Worm (Caenorhabditis elegans) whole organism, L1 larva: ENCODE results near the gene szy-20.

Experiments
- C16A3.4 ChIP-seq: fragments of 150-350 bp; optimal IDR thresholded peaks from 2 replicates; lab custom pipeline; 2014; ENCODE audit warnings: missing biosample characterization, missing genetic modification characterization
- F16B12.6 ChIP-seq: fragments of 150-350 bp; optimal IDR thresholded peaks from 2 replicates; lab custom pipeline; 2014; ENCODE audit warnings: missing biosample characterization, missing genetic modification characterization
- Y116A8C.19 ChIP-seq: sonication (generic microtip); optimal IDR thresholded peaks from 2 replicates; lab custom pipeline; 2016; ENCODE audit warnings: missing compliant biosample characterization, missing genetic modification characterization, borderline replicate concordance
- aha-1 ChIP-seq: fragments of 150-350 bp; optimal IDR thresholded peaks from 2 replicates; lab custom pipeline; 2014; ENCODE audit warnings: missing biosample characterization, missing genetic modification characterization
- alr-1 ChIP-seq: fragments of 200-800 bp; sonication (Bioruptor generic); optimal IDR thresholded peaks from 2 replicates; lab custom pipeline; 2018; ENCODE audit warnings: borderline replicate concordance, mild to moderate bottlenecking, missing genetic modification characterization, missing compliant biosample characterization
- aly-2 ChIP-seq: fragments of 150-350 bp; optimal IDR thresholded peaks from 2 replicates; lab custom pipeline; 2014; ENCODE audit warnings: missing biosample characterization, missing genetic modification characterization
- ama-1 ChIP-seq: fragments of 150-350 bp; optimal IDR thresholded peaks from 2 replicates; lab custom pipeline; 2014
- blmp-1 ChIP-seq: fragments of 150-350 bp; optimal IDR thresholded peaks from 2 replicates; lab custom pipeline; 2014; ENCODE audit warnings: missing biosample characterization, missing genetic modification characterization
- ceh-88 ChIP-seq: fragments of 200-800 bp; sonication (Bioruptor generic); IDR thresholded peaks from 2 replicates; pipeline ENCODE4 v1.3.6; 2022; ENCODE audit warnings: missing genetic modification characterization, missing compliant biosample characterization
- ces-1 ChIP-seq: fragments of 150-350 bp; optimal IDR thresholded peaks from 2 replicates; lab custom pipeline; 2014; ENCODE audit warnings: missing biosample characterization, missing genetic modification reagents, missing genetic modification characterization
- dsc-1 ChIP-seq: sonication (generic microtip); optimal IDR thresholded peaks from 2 replicates; lab custom pipeline; 2016; ENCODE audit warnings: mild to moderate bottlenecking, missing genetic modification characterization, missing compliant biosample characterization
- efl-1 ChIP-seq, 4 experiments: fragments of 150-350 bp; optimal IDR thresholded peaks in 3 of 4; peaks in 1 of 4; 1 replicate in 1 of 4; 2 replicates in 3 of 4; lab custom pipeline; 2014; ENCODE audit warnings: missing biosample characterization in 2 of 4, missing genetic modification characterization in 2 of 4, missing genetic modification reagents in 2 of 4
- efl-3 ChIP-seq: fragments of 200-800 bp; sonication (Bioruptor generic); optimal IDR thresholded peaks from 2 replicates; lab custom pipeline; 2018; ENCODE audit warnings: mild to moderate bottlenecking, missing genetic modification characterization, missing compliant biosample characterization
- egl-13 ChIP-seq: sonication (generic microtip); optimal IDR thresholded peaks from 2 replicates; lab custom pipeline; 2016; ENCODE audit warnings: missing genotype, missing genetic modification reagents, missing genetic modification characterization, missing compliant biosample characterization
- egl-27 ChIP-seq, 2 experiments: fragments of 150-350 bp in 1 of 2; sonication (generic microtip); optimal IDR thresholded peaks; 3 replicates each; lab custom pipeline; 2017 to 2018; ENCODE audit warnings: missing biosample characterization in 2 of 2, missing genetic modification characterization in 2 of 2, missing genetic modification reagents in 2 of 2
- elt-2 ChIP-seq: sonication (generic microtip); optimal IDR thresholded peaks from 2 replicates; lab custom pipeline; 2016; ENCODE audit warnings: missing genetic modification characterization, mild to moderate bottlenecking, inconsistent platforms, missing compliant biosample characterization, missing genetic modification reagents
- fkh-10 ChIP-seq: sonication (generic microtip); optimal IDR thresholded peaks from 2 replicates; lab custom pipeline; 2017; ENCODE audit warnings: missing biosample characterization, missing genetic modification reagents, missing genetic modification characterization
- fkh-4 ChIP-seq: sonication (generic microtip); optimal IDR thresholded peaks from 2 replicates; lab custom pipeline; 2016; ENCODE audit warnings: missing compliant biosample characterization, missing genetic modification characterization, borderline replicate concordance
- fkh-8 ChIP-seq: sonication (generic microtip); optimal IDR thresholded peaks from 2 replicates; lab custom pipeline; 2016; ENCODE audit warnings: mild to moderate bottlenecking, missing genetic modification characterization, missing compliant biosample characterization
- hlh-17 ChIP-seq: fragments of 200-800 bp; sonication (Bioruptor generic); optimal IDR thresholded peaks from 2 replicates; lab custom pipeline; 2018; ENCODE audit warnings: missing genetic modification characterization, mild to moderate bottlenecking, missing compliant biosample characterization, moderate library complexity, borderline replicate concordance
- hlh-4 ChIP-seq: sonication (generic microtip); optimal IDR thresholded peaks from 2 replicates; lab custom pipeline; 2016; ENCODE audit warnings: mild to moderate bottlenecking, missing genetic modification characterization, missing compliant biosample characterization
- hpl-2 ChIP-seq: fragments of 150-350 bp; optimal IDR thresholded peaks from 2 replicates; lab custom pipeline; 2014; ENCODE audit warnings: missing biosample characterization, missing genetic modification reagents, missing genetic modification characterization
- irx-1 ChIP-seq: sonication (generic microtip); optimal IDR thresholded peaks from 2 replicates; lab custom pipeline; 2016; ENCODE audit warnings: missing genetic modification characterization, missing compliant biosample characterization
- isw-1 ChIP-seq: fragments of 200-800 bp; sonication (Bioruptor generic); IDR thresholded peaks from 2 replicates; pipeline ENCODE4 v1.3.6; 2022; ENCODE audit warnings: missing genetic modification characterization, missing compliant biosample characterization
- jun-1 ChIP-seq: fragments of 150-350 bp; optimal IDR thresholded peaks from 2 replicates; lab custom pipeline; 2014; ENCODE audit warnings: missing biosample characterization, missing genetic modification reagents, missing genetic modification characterization
- lin-15B ChIP-seq: fragments of 150-350 bp; sonication (generic microtip); optimal IDR thresholded peaks from 3 replicates; lab custom pipeline; 2014; ENCODE audit warnings: missing biosample characterization, missing genetic modification characterization
- lir-3 ChIP-seq: sonication (generic microtip); optimal IDR thresholded peaks from 2 replicates; lab custom pipeline; 2016; ENCODE audit warnings: mild to moderate bottlenecking, missing genetic modification characterization, moderate library complexity, missing compliant biosample characterization; ENCODE audit not compliant: poor library complexity
- mab-9 ChIP-seq: fragments of 200-800 bp; sonication (Bioruptor generic); IDR thresholded peaks from 2 replicates; pipeline ENCODE4 v1.3.6; 2022; ENCODE audit warnings: missing genetic modification reagents, missing genetic modification characterization, missing compliant biosample characterization
- mdl-1 ChIP-seq, 2 experiments: fragments of 150-350 bp; optimal IDR thresholded peaks; 2 replicates each; lab custom pipeline; 2014 to 2017; ENCODE audit warnings: missing biosample characterization in 2 of 2, missing genetic modification characterization in 2 of 2, inconsistent platforms in 1 of 2
- mef-2 ChIP-seq: fragments of 150-350 bp; optimal IDR thresholded peaks from 2 replicates; lab custom pipeline; 2014; ENCODE audit warnings: missing biosample characterization, missing genetic modification characterization
- mep-1 ChIP-seq: fragments of 150-350 bp; optimal IDR thresholded peaks from 2 replicates; lab custom pipeline; 2014; ENCODE audit warnings: missing biosample characterization, missing genetic modification characterization
- nhr-12 ChIP-seq: sonication (generic microtip); optimal IDR thresholded peaks from 2 replicates; lab custom pipeline; 2017; ENCODE audit warnings: missing biosample characterization, missing genetic modification characterization
- nhr-20 ChIP-seq: sonication (generic microtip); optimal IDR thresholded peaks from 2 replicates; lab custom pipeline; 2016; ENCODE audit warnings: mild to moderate bottlenecking, missing genetic modification characterization, missing compliant biosample characterization
- nhr-28 ChIP-seq: fragments of 150-350 bp; optimal IDR thresholded peaks from 2 replicates; lab custom pipeline; 2014; ENCODE audit warnings: missing biosample characterization, missing genetic modification characterization
- nhr-47 ChIP-seq: sonication (generic microtip); optimal IDR thresholded peaks from 2 replicates; lab custom pipeline; 2016; ENCODE audit warnings: mild to moderate bottlenecking, missing genetic modification characterization, moderate library complexity, missing compliant biosample characterization
- nhr-77 ChIP-seq: fragments of 150-350 bp; optimal IDR thresholded peaks from 2 replicates; lab custom pipeline; 2014; ENCODE audit warnings: missing biosample characterization, missing genetic modification characterization
- nhr-85 ChIP-seq: sonication (generic microtip); peaks from one replicate; lab custom pipeline; 2016; ENCODE audit warnings: missing genetic modification characterization, inconsistent platforms, missing compliant biosample characterization
- pax-3 ChIP-seq: fragments of 200-800 bp; sonication (Bioruptor generic); optimal IDR thresholded peaks from 2 replicates; lab custom pipeline; 2018; ENCODE audit warnings: mild to moderate bottlenecking, missing genetic modification characterization, moderate library complexity, missing compliant biosample characterization
- pqm-1 ChIP-seq: sonication (generic microtip); optimal IDR thresholded peaks from 3 replicates; lab custom pipeline; 2017; ENCODE audit warnings: missing biosample characterization, missing genetic modification characterization
- rnt-1 ChIP-seq: sonication (generic microtip); optimal IDR thresholded peaks from 2 replicates; lab custom pipeline; 2016; ENCODE audit warnings: mild to moderate bottlenecking, missing genetic modification characterization, moderate library complexity, missing compliant biosample characterization
- snu-23 ChIP-seq: sonication (generic microtip); optimal IDR thresholded peaks from 2 replicates; lab custom pipeline; 2016; ENCODE audit warnings: missing genetic modification characterization, missing compliant biosample characterization
- sptf-1 ChIP-seq: fragments of 150-350 bp; optimal IDR thresholded peaks from 2 replicates; lab custom pipeline; 2014; ENCODE audit warnings: missing biosample characterization, missing genetic modification characterization
- swsn-7 ChIP-seq: sonication (generic microtip); optimal IDR thresholded peaks from 2 replicates; lab custom pipeline; 2016; ENCODE audit warnings: missing genetic modification characterization, missing compliant biosample characterization
- tbx-2 ChIP-seq: sonication (generic microtip); optimal IDR thresholded peaks from 2 replicates; lab custom pipeline; 2016; ENCODE audit warnings: missing genetic modification characterization, missing compliant biosample characterization
- tlp-1 ChIP-seq: fragments of 150-350 bp; optimal IDR thresholded peaks from 2 replicates; lab custom pipeline; 2014; ENCODE audit warnings: missing biosample characterization, missing genetic modification characterization
- unc-30 ChIP-seq: sonication (generic microtip); optimal IDR thresholded peaks from 2 replicates; lab custom pipeline; 2017; ENCODE audit warnings: missing biosample characterization, missing genetic modification characterization
- unc-62 ChIP-seq: fragments of 150-350 bp; optimal IDR thresholded peaks from 2 replicates; lab custom pipeline; 2014; ENCODE audit warnings: missing biosample characterization, missing genetic modification reagents, missing genetic modification characterization
- unc-86 ChIP-seq: sonication (generic microtip); optimal IDR thresholded peaks from 2 replicates; lab custom pipeline; 2016; ENCODE audit warnings: missing genetic modification characterization, missing compliant biosample characterization
- xbp-1 ChIP-seq: sonication (generic microtip); optimal IDR thresholded peaks from 2 replicates; lab custom pipeline; 2016; ENCODE audit warnings: missing genetic modification characterization, missing compliant biosample characterization
- zag-1 ChIP-seq: fragments of 150-350 bp; optimal IDR thresholded peaks from 2 replicates; lab custom pipeline; 2014; ENCODE audit warnings: missing biosample characterization, missing genetic modification characterization
- zip-4 ChIP-seq: fragments of 200-800 bp; sonication (Bioruptor generic); optimal IDR thresholded peaks from 2 replicates; lab custom pipeline; 2018; ENCODE audit warnings: mild to moderate bottlenecking, missing genetic modification characterization, moderate library complexity, missing compliant biosample characterization

The szy-20 gene

ce11 chrII:8969251-8970183 lies at the start of gene szy-20, which contains the start of gene C18E9.5:
Gene szy-20, minus strand, starts transcription at chrII:8969333.
Gene C18E9.5, plus strand, starts transcription at chrII:8969980.
- TF ChIP-seq unc-62 (GFP tag; lab: Kevin White, UChicago) (no peak), irx-1 (peak; percentile 83), hlh-17 (GFP tag; lab: Kevin White, UChicago) (no peak), dsc-1 (peak; percentile 92), nhr-28 (tag; lab: Kevin White, UChicago) (no peak), nhr-85 (tag; lab: Kevin White, UChicago) (peak; percentile 88), unc-30 (tag; lab: Kevin White, UChicago) (no peak), ces-1 (GFP tag; lab: Kevin White, UChicago) (no peak), jun-1 (tag; lab: Kevin White, UChicago) (peak; percentile 84), snu-23 (GFP tag; lab: Kevin White, UChicago) (peak; percentile 89), mep-1 (peak; percentile 90), lin-15B (tag; lab: Kevin White, UChicago) (peak; percentile 72), elt-2 (peak; percentile 58), nhr-20 (tag; lab: Kevin White, UChicago) (peak; percentile 87), ama-1 (lab: Kevin White, UChicago) (no peak), Y116A8C.19 (tag; lab: Kevin White, UChicago) (no peak), nhr-77 (peak; percentile 54), xbp-1 (tag; lab: Kevin White, UChicago) (peak; percentile 84), lir-3 (tag; lab: Kevin White, UChicago) (peak; percentile 36), fkh-10 (GFP tag; lab: Kevin White, UChicago) (peak; percentile 46), unc-86 (tag; lab: Kevin White, UChicago) (peak; percentile 87), mdl-1 (tag; optimal IDR thresholded peaks at IDR 0.05; lab: Kevin White, UChicago) (peak in 1 of 2 experiments; percentile 65), egl-13 (peak; percentile 71), fkh-4 (tag; lab: Kevin White, UChicago) (peak; percentile 60), aha-1 (tag; lab: Kevin White, UChicago) (no peak), C16A3.4 (tag; lab: Kevin White, UChicago) (peak; percentile 73), blmp-1 (tag; lab: Kevin White, UChicago) (peak; percentile 23), ceh-88 (GFP tag; lab: Robert Waterston, UW) (peak; percentile 77), swsn-7 (tag; lab: Kevin White, UChicago) (peak; percentile 90), pqm-1 (tag; lab: Kevin White, UChicago) (no peak), isw-1 (GFP tag; lab: Robert Waterston, UW) (peak; percentile 87), efl-1 (optimal IDR thresholded peaks at IDR 0.05; lab: Kevin White, UChicago) (peak; percentile 98 to 99), efl-1 (GFP tag; optimal IDR thresholded peaks at IDR 0.05 in 1 of 2; lab: Kevin White, UChicago) (peak; percentile 97 to 100), pax-3 (peak; percentile 66), nhr-47 (tag; lab: Kevin White, UChicago) (peak; percentile 93), nhr-12 (tag; lab: Kevin White, UChicago) (no peak), fkh-8 (peak; percentile 80), mef-2 (no peak), hlh-4 (tag; lab: Kevin White, UChicago) (no peak), rnt-1 (tag; lab: Kevin White, UChicago) (peak; percentile 91), zag-1 (tag; lab: Kevin White, UChicago) (peak; percentile 21), F16B12.6 (tag; lab: Kevin White, UChicago) (peak; percentile 70), alr-1 (tag; lab: Kevin White, UChicago) (no peak), tbx-2 (tag; lab: Kevin White, UChicago) (peak; percentile 89), hpl-2 (GFP tag; lab: Kevin White, UChicago) (peak; percentile 20), efl-3 (GFP tag; lab: Kevin White, UChicago) (no peak), tlp-1 (tag; lab: Kevin White, UChicago) (no peak), sptf-1 (no peak), zip-4 (GFP tag; lab: Kevin White, UChicago) (peak; percentile 54), mab-9 (GFP tag; lab: Robert Waterston, UW) (peak; percentile 62; the same call in 1 of the 2 replicates), aly-2 (peak; percentile 72), egl-27 (tag; optimal IDR thresholded peaks at IDR 0.05; lab: Kevin White, UChicago) (no peak)
